Worm (Caenorhabditis elegans) whole organism, L2 larva: ENCODE results near the gene rnf-121.

Experiments used
- C34F6.9 ChIP-seq: fragments of 150-350 bp; optimal IDR thresholded peaks from 2 replicates; lab custom pipeline; 2014; ENCODE audit warnings: missing biosample characterization, missing genetic modification characterization
- F13H6.1 ChIP-seq: sonication (generic microtip); optimal IDR thresholded peaks from 2 replicates; lab custom pipeline; 2016; ENCODE audit warnings: missing genetic modification characterization, missing compliant biosample characterization
- R02D3.7 ChIP-seq: fragments of 150-350 bp; optimal IDR thresholded peaks from 2 replicates; lab custom pipeline; 2014; ENCODE audit warnings: missing biosample characterization, missing genetic modification characterization
- Y55F3AM.14 ChIP-seq: fragments of 200-800 bp; sonication (Bioruptor generic); optimal IDR thresholded peaks from 2 replicates; lab custom pipeline; 2018; ENCODE audit warnings: mild to moderate bottlenecking, missing genetic modification characterization, missing compliant biosample characterization
- ZK546.5 ChIP-seq: sonication (generic microtip); optimal IDR thresholded peaks from 2 replicates; lab custom pipeline; 2017; ENCODE audit warnings: missing biosample characterization, missing genetic modification characterization
- ama-1 ChIP-seq: fragments of 150-350 bp; optimal IDR thresholded peaks from 2 replicates; lab custom pipeline; 2018; ENCODE audit warnings: inconsistent platforms
- blmp-1 ChIP-seq: sonication (generic microtip); optimal IDR thresholded peaks from 2 replicates; lab custom pipeline; 2017; ENCODE audit warnings: missing genetic modification characterization, mild to moderate bottlenecking, missing compliant biosample characterization, antibody characterized with exemption, moderate library complexity; ENCODE audit not compliant: insufficient read depth
- crh-2 ChIP-seq: sonication (generic microtip); optimal IDR thresholded peaks from 2 replicates; lab custom pipeline; 2017; ENCODE audit warnings: missing biosample characterization, missing genetic modification characterization
- egl-27 ChIP-seq: sonication (generic microtip); optimal IDR thresholded peaks from 3 replicates; lab custom pipeline; 2017; ENCODE audit warnings: missing biosample characterization, missing genetic modification reagents, missing genetic modification characterization
- elt-1 ChIP-seq: fragments of 150-350 bp; optimal IDR thresholded peaks from 2 replicates; lab custom pipeline; 2014; ENCODE audit warnings: missing biosample characterization, missing genetic modification characterization
- elt-3 ChIP-seq: sonication (generic microtip); optimal IDR thresholded peaks from 2 replicates; lab custom pipeline; 2017; ENCODE audit warnings: missing biosample characterization, missing genetic modification characterization
- fos-1 ChIP-seq: fragments of 150-350 bp; optimal IDR thresholded peaks from 2 replicates; lab custom pipeline; 2014; ENCODE audit warnings: missing biosample characterization, missing genetic modification characterization
- gmeb-1 ChIP-seq: fragments of 150-350 bp; optimal IDR thresholded peaks from 2 replicates; lab custom pipeline; 2014; ENCODE audit warnings: missing biosample characterization, missing genetic modification characterization
- lin-13 ChIP-seq: fragments of 150-350 bp; optimal IDR thresholded peaks from 2 replicates; lab custom pipeline; 2014; ENCODE audit warnings: missing biosample characterization, missing genetic modification reagents, missing genetic modification characterization
- lin-39 ChIP-seq: fragments of 150-350 bp; optimal IDR thresholded peaks from 2 replicates; lab custom pipeline; 2014; ENCODE audit warnings: missing biosample characterization, missing genetic modification reagents, missing genetic modification characterization
- lsy-2 ChIP-seq, 2 experiments: fragments of 150-350 bp in 1 of 2; sonication (generic microtip) in 1 of 2; optimal IDR thresholded peaks; 2 replicates each; lab custom pipeline; 2014 to 2017; ENCODE audit warnings: missing biosample characterization in 2 of 2, missing genetic modification characterization in 2 of 2
- mab-5 ChIP-seq: fragments of 150-350 bp; optimal IDR thresholded peaks from 2 replicates; lab custom pipeline; 2014; ENCODE audit warnings: missing biosample characterization, missing genetic modification characterization
- mbf-1 ChIP-seq: sonication (generic microtip); optimal IDR thresholded peaks from 2 replicates; lab custom pipeline; 2017; ENCODE audit warnings: missing biosample characterization, missing genetic modification characterization
- mdl-1 ChIP-seq, 2 experiments: fragments of 150-350 bp in 1 of 2; sonication (generic microtip) in 1 of 2; optimal IDR thresholded peaks; 2 replicates each; lab custom pipeline; 2017; ENCODE audit warnings: missing biosample characterization in 2 of 2, missing genetic modification characterization in 2 of 2
- nhr-10 ChIP-seq: sonication (generic microtip); optimal IDR thresholded peaks from 2 replicates; lab custom pipeline; 2017; ENCODE audit warnings: missing biosample characterization, missing genetic modification characterization
- nhr-12 ChIP-seq: fragments of 150-350 bp; optimal IDR thresholded peaks from 2 replicates; lab custom pipeline; 2014; ENCODE audit warnings: missing biosample characterization, missing genetic modification characterization
- nhr-21 ChIP-seq: fragments of 150-350 bp; optimal IDR thresholded peaks from 2 replicates; lab custom pipeline; 2014; ENCODE audit warnings: missing biosample characterization, missing genetic modification characterization
- nhr-6 ChIP-seq: fragments of 150-350 bp; optimal IDR thresholded peaks from 2 replicates; lab custom pipeline; 2014; ENCODE audit warnings: missing biosample characterization, missing genetic modification characterization
- peb-1 ChIP-seq: fragments of 150-350 bp; optimal IDR thresholded peaks from 2 replicates; lab custom pipeline; 2014; ENCODE audit warnings: missing biosample characterization, missing genetic modification characterization
- sem-4 ChIP-seq: fragments of 150-350 bp; optimal IDR thresholded peaks from 2 replicates; lab custom pipeline; 2014; ENCODE audit warnings: missing biosample characterization, missing genetic modification reagents, missing genetic modification characterization
- skn-1 ChIP-seq: sonication (generic microtip); optimal IDR thresholded peaks from 2 replicates; lab custom pipeline; 2017; ENCODE audit warnings: missing biosample characterization, missing genetic modification characterization
- sma-9 ChIP-seq, 2 experiments: fragments of 150-350 bp in 1 of 2; sonication (generic microtip) in 1 of 2; optimal IDR thresholded peaks; 2 replicates each; lab custom pipeline; 2014 to 2016; ENCODE audit warnings: missing genetic modification characterization in 2 of 2, mild to moderate bottlenecking in 1 of 2, missing biosample characterization in 1 of 2, missing compliant biosample characterization in 1 of 2, missing genetic modification reagents in 1 of 2, moderate library complexity in 1 of 2
- unc-55 ChIP-seq: fragments of 150-350 bp; sonication (generic microtip); optimal IDR thresholded peaks from 3 replicates; lab custom pipeline; 2014; ENCODE audit warnings: missing biosample characterization, missing genetic modification reagents, missing genetic modification characterization
- unc-62 ChIP-seq: fragments of 150-350 bp; optimal IDR thresholded peaks from 2 replicates; lab custom pipeline; 2014; ENCODE audit warnings: missing biosample characterization, missing genetic modification reagents, missing genetic modification characterization
- zag-1 ChIP-seq: fragments of 150-350 bp; optimal IDR thresholded peaks from 2 replicates; lab custom pipeline; 2014; ENCODE audit warnings: missing biosample characterization, missing genetic modification characterization
- ztf-1 ChIP-seq: fragments of 200-800 bp; sonication (Bioruptor generic); conservative IDR thresholded peaks from 2 replicates; pipeline ENCODE4 v1.3.6; 2022; ENCODE audit warnings: missing genetic modification characterization, missing compliant biosample characterization
- ztf-11 ChIP-seq: sonication (generic microtip); optimal IDR thresholded peaks from 2 replicates; lab custom pipeline; 2017; ENCODE audit warnings: missing biosample characterization, missing genetic modification characterization
- ztf-4 ChIP-seq: fragments of 150-350 bp; optimal IDR thresholded peaks from 2 replicates; lab custom pipeline; 2014; ENCODE audit warnings: missing biosample characterization, missing genetic modification characterization

Gene rnf-121

ce11 chrIII:4178564-4178963 lies 7.8 kb upstream of the rnf-121 start, which contains the start of gene C16C10.2:
Gene C16C10.2 (minus strand): TSS chrIII:4178664.
- no peak for TF ChIP-seq peb-1
- no peak for TF ChIP-seq ztf-4 (tag; lab: Kevin White, UChicago)
- no peak for TF ChIP-seq zag-1 (tag; lab: Kevin White, UChicago)

DNA sequence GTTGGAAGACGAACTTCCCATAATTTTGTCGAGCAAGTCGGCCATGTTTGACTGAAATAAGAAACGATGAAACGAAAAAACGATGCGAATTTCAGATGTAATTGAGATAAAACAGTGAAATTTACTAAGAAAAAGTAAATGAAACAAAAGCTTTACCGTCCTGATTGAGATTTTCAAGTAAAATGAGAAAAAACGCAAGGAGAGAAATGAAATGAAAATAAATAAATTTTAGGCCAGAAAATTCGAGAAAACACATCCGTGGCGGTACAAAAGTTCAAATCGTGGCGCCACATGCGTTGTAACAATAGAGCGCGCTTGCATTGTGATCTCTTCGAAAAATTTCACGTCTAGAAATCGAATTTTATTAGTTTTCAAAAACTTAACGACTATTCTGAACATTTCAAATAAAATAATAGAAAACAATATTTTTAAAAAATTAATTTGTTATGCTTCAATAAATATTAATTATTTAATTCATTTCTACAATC lies 5.4 kb upstream of the rnf-121 start, which contains the start of the genes hrde-1 and C16C10.13:
TSS of gene hrde-1 (minus strand) at position 51 of the 488 bp plus-strand sequence.
TSS of gene C16C10.13 (plus strand) at position 332 of the 488 bp plus-strand sequence.
- TF ChIP-seq mdl-1 (tag; optimal IDR thresholded peaks at IDR 0.05; lab: Kevin White, UChicago): no peak
- TF ChIP-seq mab-5: no peak
- TF ChIP-seq fos-1 (tag; lab: Kevin White, UChicago): no peak
- no peak for TF ChIP-seq unc-62
- no peak for TF ChIP-seq lsy-2 (tag; optimal IDR thresholded peaks at IDR 0.05; lab: Kevin White, UChicago)

DNA sequence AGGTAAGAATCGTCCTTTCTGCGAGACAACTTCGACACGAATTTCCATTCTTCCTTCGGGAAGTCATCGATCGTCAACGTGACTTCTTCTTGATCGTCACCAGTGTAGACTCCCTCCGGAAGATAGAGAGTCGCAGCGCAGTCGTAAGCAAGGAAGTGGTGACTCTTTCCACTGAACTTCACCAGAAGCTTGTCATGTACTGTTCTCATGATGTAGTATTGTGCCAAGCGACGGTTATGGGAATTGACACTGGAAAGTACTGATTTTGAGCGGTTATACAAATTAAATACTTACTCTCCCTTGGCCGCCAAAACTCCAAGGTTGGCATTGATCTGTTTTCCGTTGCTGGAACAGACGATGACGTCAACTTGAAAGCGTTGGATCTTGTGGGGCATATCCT lies 4.7 kb upstream of the rnf-121 start:
- TF ChIP-seq crh-2 (tag; lab: Kevin White, UChicago) (no peak), peb-1 (no peak), nhr-12 (no peak), fos-1 (tag; lab: Kevin White, UChicago) (no peak), nhr-10 (tag; lab: Kevin White, UChicago) (no peak), lin-39 (no peak), elt-1 (tag; lab: Kevin White, UChicago) (no peak), mbf-1 (tag; lab: Kevin White, UChicago) (no peak), mab-5 (no peak), elt-3 (tag; lab: Kevin White, UChicago) (no peak), ama-1 (lab: Kevin White, UChicago) (no peak), unc-55 (no peak), gmeb-1 (tag; lab: Kevin White, UChicago) (no peak)

- TF ChIP-seq nhr-6 (tag; lab: Kevin White, UChicago) (no peak), sma-9 (GFP tag; optimal IDR thresholded peaks at IDR 0.05; lab: Kevin White, UChicago) (no peak), sma-9 (tag; optimal IDR thresholded peaks at IDR 0.05; lab: Kevin White, UChicago) (no peak), lin-39 (no peak), zag-1 (tag; lab: Kevin White, UChicago) (no peak)
Observed at ce11 chrIII:4172210-4172609, 1.5 kb upstream of the rnf-121 start.

DNA sequence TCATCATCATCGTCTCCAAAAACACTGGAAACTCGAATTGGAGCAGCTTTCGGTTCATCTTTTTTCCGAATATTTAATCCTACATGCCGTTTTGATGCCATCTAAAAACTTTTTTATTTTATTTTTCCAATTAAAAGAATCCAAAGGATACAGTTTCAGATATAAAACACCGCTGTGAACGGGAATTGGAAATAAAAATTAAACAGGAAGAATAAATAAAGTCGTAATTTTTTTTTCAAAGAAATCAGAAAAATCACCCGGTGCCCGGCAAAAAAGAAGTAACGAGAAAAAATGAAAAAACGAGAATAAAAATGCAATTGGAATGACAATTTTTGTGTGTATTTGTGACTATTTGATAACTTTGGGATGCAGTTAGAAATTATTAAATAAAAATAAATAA lies 2.1 kb downstream of the rnf-121 start, which contains the start of gene ccdc-55:
TSS of gene ccdc-55 (minus strand) at position 101 of the 400 bp plus-strand sequence.
- TF ChIP-seq skn-1 (tag; lab: Kevin White, UChicago) (no peak), nhr-12 (no peak), crh-2 (tag; lab: Kevin White, UChicago) (no peak), lin-39 (no peak), nhr-6 (tag; lab: Kevin White, UChicago) (no peak), ztf-4 (tag; lab: Kevin White, UChicago) (no peak), peb-1 (no peak), nhr-10 (tag; lab: Kevin White, UChicago) (no peak), lin-13 (GFP tag; lab: Kevin White, UChicago) (no peak), sma-9 (GFP tag; optimal IDR thresholded peaks at IDR 0.05; lab: Kevin White, UChicago) (no peak), sma-9 (tag; optimal IDR thresholded peaks at IDR 0.05; lab: Kevin White, UChicago) (no peak), sem-4 (no peak), egl-27 (tag; lab: Kevin White, UChicago) (no peak), nhr-21 (tag; lab: Kevin White, UChicago) (no peak), ZK546.5 (no peak), F13H6.1 (tag; lab: Kevin White, UChicago) (no peak), ztf-1 (GFP tag; lab: Robert Waterston, UW) (no peak), gmeb-1 (tag; lab: Kevin White, UChicago) (no peak), ama-1 (lab: Kevin White, UChicago) (no peak), mdl-1 (tag; optimal IDR thresholded peaks at IDR 0.05; lab: Kevin White, UChicago) (no peak)
- TF ChIP-seq, all 48 proteins: peak for 0

ce11 chrIII:4166745-4167144 lies 4.0 kb downstream of the rnf-121 start, which contains the start of gene rnf-5:
Gene rnf-5 (minus strand): TSS chrIII:4166845.
- TF ChIP-seq ZK546.5: no peak
- no peak for TF ChIP-seq R02D3.7 (tag; lab: Kevin White, UChicago)
- no peak for TF ChIP-seq egl-27 (tag; lab: Kevin White, UChicago)
- TF ChIP-seq ztf-11 (tag; lab: Kevin White, UChicago): no peak
- TF ChIP-seq C34F6.9 (tag; lab: Kevin White, UChicago): no peak
- no peak for TF ChIP-seq blmp-1 (tag; lab: Kevin White, UChicago)
- TF ChIP-seq Y55F3AM.14 (GFP tag; lab: Kevin White, UChicago): no peak
- TF ChIP-seq, all 48 proteins: peak for 0
